Worm (Caenorhabditis elegans) whole organism, L2 larva: Measurements from ENCODE around the gene F37A8.2.

Source experiments
- F13H6.1 ChIP-seq: sonication (generic microtip); optimal IDR thresholded peaks from 2 replicates; lab custom pipeline; 2016; ENCODE audit warnings: missing genetic modification characterization, missing compliant biosample characterization
- dmd-4 ChIP-seq: sonication (generic microtip); optimal IDR thresholded peaks from 2 replicates; lab custom pipeline; 2017; ENCODE audit warnings: missing biosample characterization, missing genetic modification characterization
- egl-27 ChIP-seq: sonication (generic microtip); optimal IDR thresholded peaks from 3 replicates; lab custom pipeline; 2017; ENCODE audit warnings: missing biosample characterization, missing genetic modification reagents, missing genetic modification characterization
- fos-1 ChIP-seq: fragments of 150-350 bp; optimal IDR thresholded peaks from 2 replicates; lab custom pipeline; 2014; ENCODE audit warnings: missing biosample characterization, missing genetic modification characterization
- gmeb-1 ChIP-seq: fragments of 150-350 bp; optimal IDR thresholded peaks from 2 replicates; lab custom pipeline; 2014; ENCODE audit warnings: missing biosample characterization, missing genetic modification characterization
- lin-13 ChIP-seq: fragments of 150-350 bp; optimal IDR thresholded peaks from 2 replicates; lab custom pipeline; 2014; ENCODE audit warnings: missing biosample characterization, missing genetic modification reagents, missing genetic modification characterization
- nhr-129 ChIP-seq: fragments of 150-350 bp; optimal IDR thresholded peaks from 2 replicates; lab custom pipeline; 2014; ENCODE audit warnings: missing biosample characterization, missing genetic modification characterization
- nhr-23 ChIP-seq: fragments of 150-350 bp; optimal IDR thresholded peaks from 2 replicates; lab custom pipeline; 2014; ENCODE audit warnings: missing biosample characterization, missing genetic modification reagents, missing genetic modification characterization
- nhr-25 ChIP-seq: fragments of 150-350 bp; sonication (generic microtip); optimal IDR thresholded peaks from 3 replicates; lab custom pipeline; 2014; ENCODE audit warnings: missing biosample characterization, missing genetic modification characterization
- nhr-77 ChIP-seq: fragments of 150-350 bp; optimal IDR thresholded peaks from 2 replicates; lab custom pipeline; 2014; ENCODE audit warnings: missing biosample characterization, missing genetic modification characterization
- sma-9 ChIP-seq, 2 experiments: fragments of 150-350 bp in 1 of 2; sonication (generic microtip) in 1 of 2; optimal IDR thresholded peaks; 2 replicates each; lab custom pipeline; 2014 to 2016; ENCODE audit warnings: missing genetic modification characterization in 2 of 2, mild to moderate bottlenecking in 1 of 2, missing biosample characterization in 1 of 2, missing compliant biosample characterization in 1 of 2, missing genetic modification reagents in 1 of 2, moderate library complexity in 1 of 2
- unc-62 ChIP-seq: fragments of 150-350 bp; optimal IDR thresholded peaks from 2 replicates; lab custom pipeline; 2014; ENCODE audit warnings: missing biosample characterization, missing genetic modification reagents, missing genetic modification characterization

DNA sequence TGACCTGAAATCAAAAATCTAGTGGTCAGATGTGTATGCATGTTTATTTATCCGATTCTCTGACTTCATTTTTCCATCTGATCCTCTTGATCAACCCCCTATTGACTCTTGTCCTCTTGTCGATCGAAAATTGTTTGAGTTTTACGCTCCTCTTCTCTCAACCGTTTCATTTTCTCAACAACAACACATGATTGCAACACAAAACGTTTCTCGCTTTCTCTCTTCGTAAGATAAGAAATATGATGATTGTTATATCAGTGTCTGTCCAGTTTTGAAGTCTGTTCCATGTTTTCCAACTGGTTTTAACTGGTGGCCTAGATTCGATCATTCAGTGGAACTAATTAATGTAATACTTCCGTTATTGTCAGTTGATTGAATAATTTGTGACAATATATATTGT, 20.7 kb upstream of the F37A8.2 start:
- TF ChIP-seq sma-9 (GFP tag; optimal IDR thresholded peaks at IDR 0.05; lab: Kevin White, UChicago) (peak; percentile 58), sma-9 (tag; optimal IDR thresholded peaks at IDR 0.05; lab: Kevin White, UChicago) (no peak), dmd-4 (tag; lab: Kevin White, UChicago) (no peak), F13H6.1 (tag; lab: Kevin White, UChicago) (peak; percentile 4), unc-62 (GFP tag; lab: Kevin White, UChicago) (no peak), nhr-25 (tag; lab: Kevin White, UChicago) (peak; percentile 33), nhr-77 (tag; lab: Kevin White, UChicago) (no peak), lin-13 (GFP tag; lab: Kevin White, UChicago) (no peak), gmeb-1 (peak; percentile 36), nhr-129 (tag; lab: Kevin White, UChicago) (peak; percentile 81), egl-27 (tag; lab: Kevin White, UChicago) (no peak), nhr-23 (tag; lab: Kevin White, UChicago) (no peak), fos-1 (tag; lab: Kevin White, UChicago) (peak; percentile 9)
